Fruit fly (Drosophila melanogaster) whole organism, pupa: ENCODE results near the gene Gr98c.
A peak's percentile ranks its signal among the peaks of the same experiment; 100 is the strongest.

Source experiments
- CG10348 ChIP-seq: fragments of 200-800 bp; sonication (Bioruptor generic); IDR thresholded peaks from 2 replicates; pipeline ENCODE4 v1.3.6; 2022; ENCODE audit warnings: missing biosample characterization, missing genetic modification characterization
- CG12605 ChIP-seq: fragments of 200-800 bp; sonication (Bioruptor generic); IDR thresholded peaks from 2 replicates; pipeline ENCODE4 v1.3.6; 2022; ENCODE audit warnings: missing biosample characterization, missing genetic modification characterization
- CG13204 ChIP-seq: fragments of 200-800 bp; sonication (Bioruptor generic); optimal IDR thresholded peaks from 2 replicates; lab custom pipeline; 2018; ENCODE audit warnings: missing biosample characterization, mild to moderate bottlenecking, missing genetic modification characterization, moderate library complexity
- CG14655 ChIP-seq: fragments of 200-800 bp; sonication (Bioruptor generic); optimal IDR thresholded peaks from 3 replicates; lab custom pipeline; 2017; ENCODE audit warnings: mild to moderate bottlenecking, missing biosample characterization, missing genetic modification reagents, missing genetic modification characterization
- CG15710 ChIP-seq: fragments of 200-800 bp; sonication (Bioruptor generic); optimal IDR thresholded peaks from 2 replicates; lab custom pipeline; 2018; ENCODE audit warnings: missing biosample characterization, mild to moderate bottlenecking, missing genetic modification characterization, moderate library complexity
- CG17806 ChIP-seq: fragments of 200-800 bp; sonication (Bioruptor generic); optimal IDR thresholded peaks from 2 replicates; lab custom pipeline; 2018; ENCODE audit warnings: missing biosample characterization, mild to moderate bottlenecking, missing genetic modification characterization, moderate library complexity
- CG32121 ChIP-seq: fragments of 200-800 bp; sonication (Bioruptor generic); IDR thresholded peaks from 2 replicates; pipeline ENCODE4 v1.3.6; 2022; ENCODE audit warnings: missing biosample characterization, missing genetic modification characterization
- CG34367 ChIP-seq: fragments of 200-800 bp; sonication (Bioruptor generic); optimal IDR thresholded peaks from 2 replicates; lab custom pipeline; 2018; ENCODE audit warnings: missing biosample characterization, mild to moderate bottlenecking, missing genetic modification characterization
- CG4496 ChIP-seq: fragments of 200-800 bp; sonication (Bioruptor generic); IDR thresholded peaks from 3 replicates; pipeline ENCODE4 v1.3.6; 2022; ENCODE audit warnings: missing biosample characterization, missing genetic modification characterization
- CG8159 ChIP-seq: fragments of 200-800 bp; sonication (Bioruptor generic); optimal IDR thresholded peaks from 3 replicates; lab custom pipeline; 2018; ENCODE audit warnings: missing biosample characterization, mild to moderate bottlenecking, missing genetic modification characterization, moderate library complexity
- CG8301 ChIP-seq: fragments of 200-800 bp; sonication (Bioruptor generic); optimal IDR thresholded peaks from 2 replicates; lab custom pipeline; 2018; ENCODE audit warnings: missing biosample characterization, mild to moderate bottlenecking, missing genetic modification characterization
- CG9948 ChIP-seq: fragments of 200-800 bp; sonication (Bioruptor generic); optimal IDR thresholded peaks from 2 replicates; lab custom pipeline; 2018; ENCODE audit warnings: missing biosample characterization, mild to moderate bottlenecking, missing genetic modification characterization, moderate library complexity
- D1 ChIP-seq: fragments of 200-800 bp; sonication (Bioruptor generic); optimal IDR thresholded peaks from 2 replicates; lab custom pipeline; 2018; ENCODE audit warnings: missing biosample characterization, mild to moderate bottlenecking, missing genetic modification characterization, moderate library complexity
- EcR ChIP-seq: fragments of 200-800 bp; sonication (Bioruptor generic); optimal IDR thresholded peaks from 3 replicates; lab custom pipeline; 2019; ENCODE audit warnings: missing biosample characterization, missing genetic modification characterization, mild to moderate bottlenecking, moderate library complexity, missing genetic modification reagents
- Ets98B ChIP-seq: fragments of 200-800 bp; sonication (Bioruptor generic); IDR thresholded peaks from 2 replicates; pipeline ENCODE4 v1.3.6; 2022; ENCODE audit warnings: missing biosample characterization, missing genetic modification characterization
- Pif1A ChIP-seq: fragments of 200-800 bp; sonication (Bioruptor generic); optimal IDR thresholded peaks from 3 replicates; lab custom pipeline; 2016; ENCODE audit warnings: missing biosample characterization, missing genetic modification characterization
- Pif1B ChIP-seq: fragments of 200-800 bp; sonication (Bioruptor generic); optimal IDR thresholded peaks from 3 replicates; lab custom pipeline; 2016; ENCODE audit warnings: missing biosample characterization, missing genetic modification characterization
- Snoo ChIP-seq: fragments of 200-800 bp; sonication (Bioruptor generic); optimal IDR thresholded peaks from 3 replicates; lab custom pipeline; 2017; ENCODE audit warnings: missing biosample characterization, mild to moderate bottlenecking, missing genetic modification characterization, inconsistent platforms
- fd96Ca ChIP-seq: fragments of 200-800 bp; sonication (Bioruptor generic); IDR thresholded peaks from 3 replicates; pipeline ENCODE4 v1.3.6; 2022; ENCODE audit warnings: missing biosample characterization, missing genetic modification characterization
- gl ChIP-seq: fragments of 200-800 bp; sonication (Bioruptor generic); optimal IDR thresholded peaks from 2 replicates; lab custom pipeline; 2018; ENCODE audit warnings: missing biosample characterization, mild to moderate bottlenecking, missing genetic modification characterization
- rn ChIP-seq: fragments of 200-800 bp; sonication (Bioruptor generic); IDR thresholded peaks from 2 replicates; pipeline ENCODE4 v1.3.6; 2022; ENCODE audit warnings: missing biosample characterization, missing genetic modification characterization

The Gr98c gene

dm6 chr3R:27569706-27570105 lies 25.5 kb downstream of the Gr98c start:
- TF ChIP-seq Snoo (peak; percentile 88), CG34367 (tag; lab: Kevin White, UChicago) (no peak), Ets98B (GFP tag; lab: Robert Waterston, UW) (peak; percentile 97), CG14655 (GFP tag; lab: Kevin White, UChicago) (no peak), gl (tag; lab: Kevin White, UChicago) (peak; percentile 57), CG12605 (GFP tag; lab: Robert Waterston, UW) (peak; percentile 88), D1 (tag; lab: Kevin White, UChicago) (no peak), fd96Ca (peak; percentile 97), CG32121 (GFP tag; lab: Robert Waterston, UW) (peak; percentile 97), Pif1A (peak; percentile 95), Pif1B (GFP tag; lab: Kevin White, UChicago) (peak; percentile 90), CG8301 (tag; lab: Kevin White, UChicago) (peak; percentile 94), EcR (GFP tag; lab: Kevin White, UChicago) (peak; percentile 16), CG15710 (tag; lab: Kevin White, UChicago) (peak; percentile 70), CG8159 (tag; lab: Kevin White, UChicago) (peak; percentile 82), CG10348 (GFP tag; lab: Robert Waterston, UW) (peak; percentile 89), CG13204 (GFP tag; lab: Kevin White, UChicago) (no peak), CG17806 (peak; percentile 75), rn (peak; percentile 93), CG9948 (peak; percentile 68), CG4496 (peak; percentile 96)
- TF ChIP-seq, all 21 proteins: peak for 17

dm6 chr3R:27570692-27571091 lies 26.4 kb downstream of the Gr98c start:
- TF ChIP-seq CG34367 (tag; lab: Kevin White, UChicago) = no peak
- no peak for TF ChIP-seq CG15710 (tag; lab: Kevin White, UChicago)
- no peak for TF ChIP-seq CG8301 (tag; lab: Kevin White, UChicago)
- TF ChIP-seq Pif1A = no peak
- no peak for TF ChIP-seq CG9948

- TF ChIP-seq D1 (tag; lab: Kevin White, UChicago) (no peak), CG8159 (tag; lab: Kevin White, UChicago) (no peak), CG4496 (no peak), gl (tag; lab: Kevin White, UChicago) (no peak), CG12605 (GFP tag; lab: Robert Waterston, UW) (no peak), CG8301 (tag; lab: Kevin White, UChicago) (no peak), CG15710 (tag; lab: Kevin White, UChicago) (no peak), fd96Ca (no peak), CG10348 (GFP tag; lab: Robert Waterston, UW) (no peak), CG14655 (GFP tag; lab: Kevin White, UChicago) (no peak), Pif1B (GFP tag; lab: Kevin White, UChicago) (no peak), rn (no peak), Ets98B (GFP tag; lab: Robert Waterston, UW) (no peak), CG34367 (tag; lab: Kevin White, UChicago) (no peak), EcR (GFP tag; lab: Kevin White, UChicago) (no peak), CG32121 (GFP tag; lab: Robert Waterston, UW) (no peak), Snoo (no peak), Pif1A (no peak), CG9948 (no peak), CG13204 (GFP tag; lab: Kevin White, UChicago) (no peak)
Measured at dm6 chr3R:27579422-27579821, 35.2 kb downstream of the Gr98c start.

- peak; percentile 38 for TF ChIP-seq EcR (GFP tag; lab: Kevin White, UChicago)
- no peak for TF ChIP-seq Pif1B (GFP tag; lab: Kevin White, UChicago)
- no peak for TF ChIP-seq D1 (tag; lab: Kevin White, UChicago)
- no peak for TF ChIP-seq CG15710 (tag; lab: Kevin White, UChicago)
- TF ChIP-seq CG10348 (GFP tag; lab: Robert Waterston, UW) = no peak
- no peak for TF ChIP-seq CG14655 (GFP tag; lab: Kevin White, UChicago)
- no peak for TF ChIP-seq CG17806
- TF ChIP-seq gl (tag; lab: Kevin White, UChicago) = no peak
Measured at dm6 chr3R:27580274-27581011, 36.2 kb downstream of the Gr98c start.

- TF ChIP-seq Ets98B (GFP tag; lab: Robert Waterston, UW) (no peak), Snoo (peak; percentile 81), Pif1B (GFP tag; lab: Kevin White, UChicago) (peak; percentile 81), CG32121 (GFP tag; lab: Robert Waterston, UW) (no peak), gl (tag; lab: Kevin White, UChicago) (peak; percentile 72), CG17806 (peak; percentile 75), CG8159 (tag; lab: Kevin White, UChicago) (peak; percentile 69), CG15710 (tag; lab: Kevin White, UChicago) (peak; percentile 64), Pif1A (peak; percentile 91), CG9948 (peak; percentile 62), EcR (GFP tag; lab: Kevin White, UChicago) (peak; percentile 13), CG13204 (GFP tag; lab: Kevin White, UChicago) (no peak), rn (no peak), CG14655 (GFP tag; lab: Kevin White, UChicago) (no peak), D1 (tag; lab: Kevin White, UChicago) (no peak), CG8301 (tag; lab: Kevin White, UChicago) (peak; percentile 75), CG12605 (GFP tag; lab: Robert Waterston, UW) (no peak), CG4496 (no peak), CG34367 (tag; lab: Kevin White, UChicago) (peak; percentile 60), CG10348 (GFP tag; lab: Robert Waterston, UW) (no peak), fd96Ca (no peak)
Measured at dm6 chr3R:27581263-27581868, 37.1 kb downstream of the Gr98c start.
